Worm (Caenorhabditis elegans): Measurements from ENCODE around the gene sek-5.
A peak's percentile ranks its signal among the peaks of the same experiment; 100 is the strongest.

sek-5 gene

DNA sequence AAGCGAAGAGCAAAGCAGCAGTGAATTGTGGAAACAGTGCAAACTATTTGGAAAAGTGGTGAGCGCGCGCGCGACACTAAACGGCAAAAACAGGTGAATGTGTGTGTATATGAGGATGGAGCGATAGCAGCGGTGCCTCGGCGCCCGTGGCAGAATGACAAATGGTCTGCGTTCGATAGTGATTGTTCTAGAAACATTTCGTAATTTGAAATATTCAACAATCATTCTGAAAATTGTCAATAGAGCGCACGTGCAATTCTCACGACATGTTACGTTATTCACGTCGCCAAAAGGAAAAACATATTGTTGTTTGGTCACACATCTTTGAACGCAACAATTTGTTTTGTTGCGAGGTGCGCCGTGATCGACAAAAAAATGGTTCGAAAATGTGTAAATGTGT is 22.2 kb upstream of the sek-5 start (continued):
- TF ChIP-seq fkh-4 (tag; optimal IDR thresholded peaks at IDR 0.05; ENCODE audit: borderline replicate concordance), result no peak
- TF ChIP-seq mdl-1 (tag; optimal IDR thresholded peaks at IDR 0.05), result no peak
- TF ChIP-seq nhr-71 (tag; optimal IDR thresholded peaks at IDR 0.05), result peak; percentile 3
- TF ChIP-seq ceh-8 (GFP tag; optimal IDR thresholded peaks at IDR 0.05), result no peak

DNA sequence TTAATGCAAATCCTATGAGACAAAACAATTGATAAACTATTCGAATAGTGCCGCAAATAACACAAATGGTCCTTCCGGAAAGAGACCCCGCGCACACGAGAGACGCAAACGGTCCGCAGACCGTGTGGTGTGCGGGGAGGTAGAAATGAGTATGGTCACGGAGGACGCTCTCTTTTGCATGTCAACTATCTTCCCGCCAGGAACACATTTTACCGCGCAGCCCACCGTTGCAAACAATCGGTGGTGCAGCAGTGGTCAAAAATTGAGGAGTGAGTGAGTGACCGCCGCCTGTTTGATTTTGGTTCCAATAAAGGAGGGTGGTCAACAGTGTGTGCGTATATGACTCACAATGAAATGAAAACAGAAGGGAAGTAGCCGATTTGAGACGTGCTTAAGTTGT is 16.7 kb upstream of the sek-5 start:
- TF ChIP-seq lin-14 (GFP tag; optimal IDR thresholded peaks at IDR 0.05) (peak; percentile 8), ama-1 (optimal IDR thresholded peaks at IDR 0.05) (no peak), snpc-4 (tag; optimal IDR thresholded peaks at IDR 0.05) (no peak)

DNA sequence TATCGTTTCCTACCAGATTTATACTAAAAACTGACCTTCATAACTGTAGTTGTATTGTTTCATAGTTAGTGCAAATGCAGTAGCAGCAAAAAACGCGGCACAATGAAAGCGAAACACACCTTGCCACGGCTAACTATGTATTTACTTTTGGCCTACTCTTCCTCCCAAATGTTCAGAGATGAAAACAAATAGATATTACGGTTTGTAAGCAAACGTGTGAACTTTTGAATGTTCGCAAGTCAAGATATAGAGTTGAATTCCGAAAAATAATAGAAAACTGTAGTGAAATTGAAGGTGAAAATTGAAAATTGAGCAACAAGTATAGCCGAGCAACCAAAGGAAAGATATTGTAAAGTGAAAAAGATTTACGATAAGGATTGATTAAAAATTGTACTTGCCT is 13.2 kb upstream of the sek-5 start, which contains the start of gene chtl-1:
chtl-1 (minus strand) TSS at position 101 of the 400 bp plus-strand sequence.
- TF ChIP-seq nhr-84 (tag; optimal IDR thresholded peaks at IDR 0.05), result no peak

DNA sequence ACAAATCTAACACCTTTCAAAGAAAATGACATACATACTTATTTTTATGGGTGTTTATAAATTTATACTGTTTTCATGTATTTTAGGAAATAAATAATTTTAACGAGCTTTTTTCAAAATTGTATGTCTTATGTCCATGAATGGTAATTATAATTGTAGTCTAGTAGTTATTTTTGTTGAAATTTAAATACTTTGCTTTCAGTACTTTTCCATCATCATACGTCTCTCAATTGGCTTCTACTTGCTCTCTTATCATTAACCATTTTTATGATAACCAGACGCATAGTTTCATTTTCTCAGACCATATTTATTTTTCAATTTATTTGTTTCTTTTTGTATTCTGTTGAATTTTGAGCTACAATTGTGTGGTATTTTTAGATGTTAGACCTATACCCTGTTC is 12.0 kb upstream of the sek-5 start, which contains the start of gene F35C8.5:
F35C8.5 (plus strand) TSS at position 377 of the 400 bp plus-strand sequence.
- no peak for TF ChIP-seq isw-1 (GFP tag; IDR thresholded peaks at IDR 0.05)
- TF ChIP-seq alr-1 (tag; optimal IDR thresholded peaks at IDR 0.05; ENCODE audit: borderline replicate concordance), result no peak
- TF ChIP-seq hlh-17 (GFP tag; optimal IDR thresholded peaks at IDR 0.05; ENCODE audit: borderline replicate concordance), result no peak
- TF ChIP-seq hpl-2 (GFP tag; optimal IDR thresholded peaks at IDR 0.05), result no peak
- TF ChIP-seq mab-9 (GFP tag; IDR thresholded peaks at IDR 0.05), result no peak
- no peak for TF ChIP-seq sptf-1 (tag; optimal IDR thresholded peaks at IDR 0.05)
- TF ChIP-seq nhr-77 (tag; optimal IDR thresholded peaks at IDR 0.05), result no peak
- TF ChIP-seq lin-39 (tag; optimal IDR thresholded peaks at IDR 0.05), result no peak
- TF ChIP-seq elt-3 (tag; optimal IDR thresholded peaks at IDR 0.05), result no peak
- no peak for TF ChIP-seq blmp-1 (tag; optimal IDR thresholded peaks at IDR 0.05)
- no peak for TF ChIP-seq ceh-90 (tag; optimal IDR thresholded peaks at IDR 0.05)
- peak; percentile 30 for TF ChIP-seq elt-2 (tag; optimal IDR thresholded peaks at IDR 0.05)
- TF ChIP-seq lin-35 (GFP tag; optimal IDR thresholded peaks at IDR 0.05), result peak in 1 of 2 experiments; percentile 8
- no peak for TF ChIP-seq C16A3.4 (tag; optimal IDR thresholded peaks at IDR 0.05)
- TF ChIP-seq aly-2 (tag; optimal IDR thresholded peaks at IDR 0.05), result no peak

DNA sequence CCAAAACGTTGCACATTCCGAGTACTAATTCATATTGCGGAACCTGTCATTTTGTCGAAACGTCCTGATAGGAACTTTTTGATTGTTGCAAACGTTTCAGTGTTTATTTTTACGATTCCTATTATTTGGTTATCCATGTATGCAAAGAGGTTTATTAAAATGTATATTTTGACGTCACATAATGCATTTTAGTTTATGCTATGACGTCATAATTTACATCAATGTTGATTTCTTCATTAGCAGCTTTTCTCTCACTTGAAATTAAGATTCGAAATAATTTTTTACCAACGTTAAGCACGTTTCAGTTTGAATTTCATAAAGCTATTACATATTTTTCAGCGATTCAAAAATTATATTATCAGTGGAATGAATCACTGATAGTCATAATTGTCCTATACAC is 10.8 kb upstream of the sek-5 start:
- TF ChIP-seq C34B4.2 (tag; optimal IDR thresholded peaks at IDR 0.05) (no peak), tlp-1 (tag; optimal IDR thresholded peaks at IDR 0.05) (no peak), zag-1 (tag; optimal IDR thresholded peaks at IDR 0.05) (no peak)

DNA sequence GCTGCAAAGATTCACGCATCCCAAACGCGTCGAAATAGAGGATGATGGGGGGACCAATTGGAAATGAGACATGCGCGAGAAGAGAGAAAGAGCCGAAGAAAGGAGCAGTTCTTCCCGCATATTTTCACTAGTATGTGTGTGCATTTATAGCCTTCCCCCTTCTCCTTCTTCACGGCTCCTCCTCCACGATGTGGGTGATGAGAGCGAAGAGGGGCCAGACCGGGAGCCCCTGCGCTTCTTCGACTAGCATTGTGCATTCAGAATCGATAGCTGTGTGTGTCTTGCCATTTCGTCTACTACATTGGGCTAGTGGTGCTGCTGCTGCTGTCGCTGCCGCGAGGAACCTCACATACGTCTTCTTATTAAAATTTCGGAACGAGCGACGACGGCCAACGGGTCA is 9.2 kb upstream of the sek-5 start, which contains the start of gene jkk-1:
jkk-1 (plus strand) TSS at position 249 of the 400 bp plus-strand sequence.
- TF ChIP-seq C16A3.4 (tag; optimal IDR thresholded peaks at IDR 0.05), result no peak
- no peak for TF ChIP-seq ces-1 (GFP tag; optimal IDR thresholded peaks at IDR 0.05)
- TF ChIP-seq unc-62 (GFP tag; optimal IDR thresholded peaks at IDR 0.05), result no peak
- peak; percentile 14 for TF ChIP-seq snu-23 (GFP tag; optimal IDR thresholded peaks at IDR 0.05)
- no peak for TF ChIP-seq C34B4.2 (tag; optimal IDR thresholded peaks at IDR 0.05)
- TF ChIP-seq fos-1 (tag; optimal IDR thresholded peaks at IDR 0.05), result no peak
- TF ChIP-seq lir-3 (tag; optimal IDR thresholded peaks at IDR 0.05; ENCODE audit: poor library complexity), result no peak
- no peak for TF ChIP-seq lin-13 (GFP tag; optimal IDR thresholded peaks at IDR 0.05)
- no peak for TF ChIP-seq zip-4 (GFP tag; optimal IDR thresholded peaks at IDR 0.05)
- no peak for TF ChIP-seq elt-3 (tag; optimal IDR thresholded peaks at IDR 0.05)
- no peak for TF ChIP-seq efl-3 (GFP tag; optimal IDR thresholded peaks at IDR 0.05)
- TF ChIP-seq mef-2 (tag; optimal IDR thresholded peaks at IDR 0.05), result no peak
- peak; percentile 22 for TF ChIP-seq xbp-1 (tag; optimal IDR thresholded peaks at IDR 0.05)
- TF ChIP-seq lsy-2 (tag; optimal IDR thresholded peaks at IDR 0.05), result peak in 1 of 2 experiments; percentile 21
- TF ChIP-seq lin-15B (tag; optimal IDR thresholded peaks at IDR 0.05), result no peak
- no peak for TF ChIP-seq unc-130 (tag; optimal IDR thresholded peaks at IDR 0.05)
- TF ChIP-seq rnt-1 (tag; optimal IDR thresholded peaks at IDR 0.05), result no peak
- no peak for TF ChIP-seq nhr-90 (tag; optimal IDR thresholded peaks at IDR 0.05; ENCODE audit: poor library complexity)
- no peak for TF ChIP-seq C04F5.9 (tag; optimal IDR thresholded peaks at IDR 0.05)
- TF ChIP-seq zag-1 (tag; optimal IDR thresholded peaks at IDR 0.05), result no peak
- TF ChIP-seq sox-4 (tag; optimal IDR thresholded peaks at IDR 0.05), result no peak
- no peak for TF ChIP-seq pax-3 (tag; optimal IDR thresholded peaks at IDR 0.05)
- TF ChIP-seq unc-98 (GFP tag; IDR thresholded peaks at IDR 0.05), result no peak
